Worm (Caenorhabditis elegans) whole organism, midembryonic: ENCODE data around the gene C30G4.2.

Source experiments
- klf-2 ChIP-seq: fragments of 200-800 bp; sonication (Bioruptor generic); conservative IDR thresholded peaks from 2 replicates; pipeline ENCODE4 v1.3.6; 2022; ENCODE audit warnings: missing genetic modification reagents, missing genetic modification characterization, missing compliant biosample characterization
- med-1 ChIP-seq: sonication (generic microtip); optimal IDR thresholded peaks from 2 replicates; lab custom pipeline; 2017; ENCODE audit warnings: missing genetic modification characterization, mild to moderate bottlenecking, missing compliant biosample characterization, antibody characterized with exemption, missing genetic modification reagents; ENCODE audit not compliant: insufficient read depth
- ztf-23 ChIP-seq: fragments of 200-800 bp; sonication (Bioruptor generic); IDR thresholded peaks from 2 replicates; pipeline ENCODE4 v1.3.6; 2022; ENCODE audit warnings: missing genetic modification reagents, missing genetic modification characterization, missing compliant biosample characterization

DNA sequence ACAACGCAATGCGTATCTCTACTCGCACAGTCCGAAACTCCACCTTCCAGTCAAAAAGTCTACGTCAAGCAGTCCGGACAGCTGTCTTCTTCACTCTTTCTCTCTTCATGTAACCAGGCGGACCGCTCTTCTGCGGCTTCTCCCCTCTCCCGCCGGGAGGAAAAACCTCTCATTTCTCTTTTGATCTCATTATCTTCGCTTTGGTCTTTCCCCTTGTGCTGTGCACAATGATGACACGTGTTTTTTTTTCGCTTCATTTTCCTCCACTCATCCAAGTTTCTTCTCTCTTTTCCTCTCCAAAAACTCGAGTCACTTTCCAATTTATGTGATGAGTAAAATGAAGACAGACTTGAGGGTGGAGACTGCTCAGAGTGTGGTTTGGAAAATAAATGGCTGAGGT lies 2.5 kb downstream of the C30G4.2 start, which contains the start of gene F35B3.7:
- TF ChIP-seq ztf-23, result no peak
- no peak for TF ChIP-seq klf-2 (GFP tag; lab: Robert Waterston, UW)
- TF ChIP-seq med-1 (GFP tag; lab: Kevin White, UChicago), result no peak
